Worm (Caenorhabditis elegans) whole organism, young adult: Measurements from ENCODE around the gene F14F8.9.

ENCODE experiments used
- C17E4.6 ChIP-seq: fragments of 200-800 bp; sonication (Bioruptor generic); IDR thresholded peaks from 2 replicates; pipeline ENCODE4 v1.3.6; 2022; ENCODE audit warnings: missing genetic modification reagents, missing genetic modification characterization, missing compliant biosample characterization
- Y95B8A.8 ChIP-seq: fragments of 200-800 bp; sonication (Bioruptor generic); IDR thresholded peaks from 2 replicates; pipeline ENCODE4 v1.3.6; 2022; ENCODE audit warnings: missing genetic modification reagents, missing genetic modification characterization, missing compliant biosample characterization
- ama-1 ChIP-seq, 3 experiments: fragments of 150-350 bp in 1 of 3; sonication (generic microtip) in 2 of 3; optimal IDR thresholded peaks; 2 replicates each; lab custom pipeline; 2014 to 2018; ENCODE audit warnings: missing biosample characterization in 2 of 3, missing genetic modification characterization in 2 of 3, missing genetic modification reagents in 2 of 3
- athp-1 ChIP-seq: sonication (generic microtip); optimal IDR thresholded peaks from 2 replicates; lab custom pipeline; 2017; ENCODE audit warnings: mild to moderate bottlenecking, missing genetic modification characterization, missing compliant biosample characterization
- attf-6 ChIP-seq: fragments of 200-800 bp; sonication (Bioruptor generic); IDR thresholded peaks from 2 replicates; pipeline ENCODE4 v1.3.6; 2022; ENCODE audit warnings: missing genetic modification reagents, missing genetic modification characterization, missing compliant biosample characterization
- cebp-2 ChIP-seq: fragments of 200-800 bp; sonication (Bioruptor generic); IDR thresholded peaks from 2 replicates; pipeline ENCODE4 v1.3.6; 2022; ENCODE audit warnings: missing genetic modification characterization, missing compliant biosample characterization
- ceh-79 ChIP-seq: sonication (generic microtip); optimal IDR thresholded peaks from 2 replicates; lab custom pipeline; 2017; ENCODE audit warnings: mild to moderate bottlenecking, missing genetic modification characterization, missing compliant biosample characterization
- him-1 ChIP-seq: sonication (generic microtip); optimal IDR thresholded peaks from 2 replicates; lab custom pipeline; 2016; ENCODE audit warnings: missing genotype, missing genetic modification reagents, missing genetic modification characterization, missing compliant biosample characterization
- mel-28 ChIP-seq: sonication (generic microtip); optimal IDR thresholded peaks from 2 replicates; lab custom pipeline; 2016; ENCODE audit warnings: borderline replicate concordance, mild to moderate bottlenecking, missing genetic modification characterization, missing compliant biosample characterization
- ztf-18 ChIP-seq: sonication (generic microtip); optimal IDR thresholded peaks from 2 replicates; lab custom pipeline; 2016; ENCODE audit warnings: missing genotype, mild to moderate bottlenecking, missing genetic modification characterization, missing compliant biosample characterization

DNA sequence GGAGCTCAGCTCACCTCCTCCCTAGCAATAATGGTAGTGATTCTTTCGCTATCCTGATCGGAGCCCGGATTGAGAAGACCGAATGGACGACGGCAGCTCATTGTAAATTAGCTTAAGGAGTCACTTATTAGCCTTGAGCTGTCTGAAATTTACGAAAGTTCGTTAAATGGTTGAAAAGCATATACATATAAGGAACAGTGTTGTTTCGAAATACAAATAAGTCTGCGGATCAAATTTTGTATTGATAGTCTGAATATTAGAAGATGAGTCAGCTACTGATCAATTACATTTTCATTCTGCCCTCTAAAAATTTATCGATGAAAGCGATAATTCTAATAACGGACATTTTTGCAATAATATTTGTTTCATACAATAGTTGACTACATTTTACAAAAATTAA, 1.7 kb downstream of the F14F8.9 start, which contains the start of gene F14F8.14:
- no peak for TF ChIP-seq him-1 (tag; lab: Kevin White, UChicago)
- TF ChIP-seq Y95B8A.8 (GFP tag; lab: Robert Waterston, UW) = no peak
- no peak for TF ChIP-seq ama-1 (optimal IDR thresholded peaks at IDR 0.05; lab: Kevin White, UChicago)
- TF ChIP-seq ama-1 (GFP tag; optimal IDR thresholded peaks at IDR 0.05; lab: Kevin White, UChicago) = no peak
- TF ChIP-seq ceh-79 (tag; lab: Kevin White, UChicago) = no peak
- TF ChIP-seq attf-6 (GFP tag; lab: Robert Waterston, UW) = no peak
- no peak for TF ChIP-seq athp-1 (tag; lab: Kevin White, UChicago)
- no peak for TF ChIP-seq C17E4.6
- no peak for TF ChIP-seq ztf-18
- TF ChIP-seq mel-28 (tag; lab: Kevin White, UChicago) = no peak
- TF ChIP-seq cebp-2 (GFP tag; lab: Robert Waterston, UW) = no peak
